Worm (Caenorhabditis elegans): ENCODE results near the gene baf-1.
A peak's percentile ranks its signal among the peaks of the same experiment; 100 is the strongest.

baf-1 gene

ce11 chrIII:9461894-9462784 lies 5.1 kb upstream of the baf-1 start (continued):
- TF ChIP-seq nfya-1 (tag; optimal IDR thresholded peaks at IDR 0.05; ENCODE audit: borderline replicate concordance, insufficient read depth) (no peak), Y67H2A.10 (GFP tag; conservative IDR thresholded peaks at IDR 0.05) (no peak), F33H1.4 (GFP tag; IDR thresholded peaks at IDR 0.05) (no peak), C17E4.6 (GFP tag; IDR thresholded peaks at IDR 0.05) (no peak), snpc-1.3 (tag; optimal IDR thresholded peaks at IDR 0.05; ENCODE audit: insufficient read depth) (no peak), B0019.2 (GFP tag; conservative IDR thresholded peaks at IDR 0.05) (no peak), C06A6.2 (GFP tag; conservative IDR thresholded peaks at IDR 0.05) (no peak), cebp-1 (GFP tag; IDR thresholded peaks at IDR 0.05) (no peak), cebp-1 (tag; optimal IDR thresholded peaks at IDR 0.05) (no peak)

ce11 chrIII:9462785-9463467 lies 4.3 kb upstream of the baf-1 start:
- TF ChIP-seq let-607 (tag; optimal IDR thresholded peaks at IDR 0.05), result peak in 1 of 2 experiments; percentile 13
- peak; percentile 60 for TF ChIP-seq fkh-3 (tag; optimal IDR thresholded peaks at IDR 0.05)
- no peak for TF ChIP-seq D2030.7 (GFP tag; IDR thresholded peaks at IDR 0.05)
- TF ChIP-seq ZK185.1 (tag; optimal IDR thresholded peaks at IDR 0.05; ENCODE audit: poor library complexity, severe bottlenecking), result no peak
- no peak for TF ChIP-seq Y56A3A.18 (GFP tag; IDR thresholded peaks at IDR 0.05)
- TF ChIP-seq lsl-1 (GFP tag; optimal IDR thresholded peaks at IDR 0.05), result peak; percentile 1
- TF ChIP-seq attf-6 (GFP tag; IDR thresholded peaks at IDR 0.05), result 0 out of 2 replicates have a peak, but pooled peaks have one; percentile 21
- peak; percentile 73 for TF ChIP-seq hrde-1 (tag; optimal IDR thresholded peaks at IDR 0.05; ENCODE audit: borderline replicate concordance)
- TF ChIP-seq snpc-1.1 (tag; optimal IDR thresholded peaks at IDR 0.05; ENCODE audit: insufficient read depth), result peak; percentile 33
- no peak for TF ChIP-seq nhr-27 (tag; optimal IDR thresholded peaks at IDR 0.05)
- TF ChIP-seq ztf-3 (GFP tag; optimal IDR thresholded peaks at IDR 0.05), result no peak
- no peak for TF ChIP-seq ztf-6 (GFP tag; IDR thresholded peaks at IDR 0.05)
- TF ChIP-seq dox-1 (GFP tag; IDR thresholded peaks at IDR 0.05), result no peak; the same call in 1 of the 2 replicates
- peak; percentile 48 for TF ChIP-seq xnd-1 (tag; optimal IDR thresholded peaks at IDR 0.05)
- no peak for TF ChIP-seq madf-8 (GFP tag; conservative IDR thresholded peaks at IDR 0.05)
- peak; percentile 43 for TF ChIP-seq tbx-9 (tag; optimal IDR thresholded peaks at IDR 0.05; ENCODE audit: borderline replicate concordance)
- peak; percentile 52 for TF ChIP-seq mel-28 (tag; optimal IDR thresholded peaks at IDR 0.05; ENCODE audit: borderline replicate concordance)
- peak; percentile 48 for TF ChIP-seq lin-54 (GFP tag; optimal IDR thresholded peaks at IDR 0.05)
- TF ChIP-seq chd-7 (tag; optimal IDR thresholded peaks at IDR 0.05), result no peak
- peak; percentile 33 for TF ChIP-seq him-1 (tag; optimal IDR thresholded peaks at IDR 0.05)
- TF ChIP-seq nfya-2 (GFP tag; IDR thresholded peaks at IDR 0.05), result no peak
- no peak for TF ChIP-seq K11D2.4 (GFP tag; IDR thresholded peaks at IDR 0.05)
- no peak for TF ChIP-seq cebp-2 (GFP tag; IDR thresholded peaks at IDR 0.05)
- TF ChIP-seq C17E4.6 (GFP tag; IDR thresholded peaks at IDR 0.05), result no peak
- no peak for TF ChIP-seq B0261.1 (tag; optimal IDR thresholded peaks at IDR 0.05)
- TF ChIP-seq dpff-1 (tag; optimal IDR thresholded peaks at IDR 0.05), result peak; percentile 30
- no peak for TF ChIP-seq ama-1 (optimal IDR thresholded peaks at IDR 0.05)
- TF ChIP-seq ama-1 (GFP tag; optimal IDR thresholded peaks at IDR 0.05), result peak in 1 of 2 experiments; percentile 16
- TF ChIP-seq attf-3 (GFP tag; conservative IDR thresholded peaks at IDR 0.05), result no peak
- TF ChIP-seq B0336.3 (GFP tag; IDR thresholded peaks at IDR 0.05), result peak; percentile 89
- TF ChIP-seq ztf-25 (GFP tag; IDR thresholded peaks at IDR 0.05), result no peak
- 0 out of 2 replicates have a peak, but pooled peaks have one; percentile 22 for TF ChIP-seq Y53F4B.3 (GFP tag; IDR thresholded peaks at IDR 0.05)
- TF ChIP-seq snpc-1.3 (tag; optimal IDR thresholded peaks at IDR 0.05; ENCODE audit: insufficient read depth), result peak; percentile 37
- 0 out of 2 replicates have a peak, but pooled peaks have one; percentile 24 for TF ChIP-seq hsf-1 (GFP tag; IDR thresholded peaks at IDR 0.05)
- TF ChIP-seq efl-1 (GFP tag; optimal IDR thresholded peaks at IDR 0.05), result no peak
- TF ChIP-seq cebp-1 (GFP tag; IDR thresholded peaks at IDR 0.05), result no peak
- peak; percentile 36 for TF ChIP-seq cebp-1 (tag; optimal IDR thresholded peaks at IDR 0.05)
